Worm (Caenorhabditis elegans) whole organism, late embryonic: Measurements from ENCODE around the gene nhl-2.

Experiments used
- C08G9.2 ChIP-seq: sonication (generic microtip); optimal IDR thresholded peaks from 2 replicates; lab custom pipeline; 2016; ENCODE audit warnings: mild to moderate bottlenecking, missing genetic modification characterization, moderate library complexity, missing compliant biosample characterization
- K02D7.2 ChIP-seq: sonication (generic microtip); optimal IDR thresholded peaks from 2 replicates; lab custom pipeline; 2017; ENCODE audit warnings: mild to moderate bottlenecking, missing genetic modification characterization, missing compliant biosample characterization
- K09A11.1 ChIP-seq: sonication (generic microtip); optimal IDR thresholded peaks from 2 replicates; lab custom pipeline; 2017; ENCODE audit warnings: antibody characterized with exemption, mild to moderate bottlenecking, missing genetic modification characterization, missing compliant biosample characterization; ENCODE audit not compliant: insufficient read depth
- T23F11.4 ChIP-seq: fragments of 200-800 bp; sonication (Bioruptor generic); optimal IDR thresholded peaks from 2 replicates; lab custom pipeline; 2018; ENCODE audit warnings: mild to moderate bottlenecking, missing genetic modification characterization, missing compliant biosample characterization
- ama-1 ChIP-seq: fragments of 150-350 bp; optimal IDR thresholded peaks from 2 replicates; lab custom pipeline; 2014
- ceh-14 ChIP-seq: sonication (generic microtip); optimal IDR thresholded peaks from 2 replicates; lab custom pipeline; 2016; ENCODE audit warnings: missing genotype, missing genetic modification characterization, missing compliant biosample characterization
- ceh-19 ChIP-seq: fragments of 200-800 bp; sonication (Bioruptor generic); optimal IDR thresholded peaks from 2 replicates; lab custom pipeline; 2018; ENCODE audit warnings: mild to moderate bottlenecking, missing genetic modification characterization, missing compliant biosample characterization
- ceh-2 ChIP-seq: sonication (generic microtip); optimal IDR thresholded peaks from 2 replicates; lab custom pipeline; 2016; ENCODE audit warnings: missing genotype, missing genetic modification characterization, missing compliant biosample characterization
- ceh-22 ChIP-seq: sonication (generic microtip); optimal IDR thresholded peaks from 2 replicates; lab custom pipeline; 2017; ENCODE audit warnings: missing biosample characterization, missing genetic modification characterization
- ceh-24 ChIP-seq: sonication (generic microtip); optimal IDR thresholded peaks from 2 replicates; lab custom pipeline; 2016; ENCODE audit warnings: mild to moderate bottlenecking, missing genetic modification characterization, missing compliant biosample characterization
- ceh-30 ChIP-seq: fragments of 150-350 bp; optimal IDR thresholded peaks from 2 replicates; lab custom pipeline; 2014; ENCODE audit warnings: missing biosample characterization, missing genetic modification characterization
- ceh-31 ChIP-seq: sonication (generic microtip); optimal IDR thresholded peaks from 2 replicates; lab custom pipeline; 2016; ENCODE audit warnings: missing genetic modification characterization, missing compliant biosample characterization
- ceh-6 ChIP-seq: fragments of 200-800 bp; sonication (Bioruptor generic); optimal IDR thresholded peaks from 2 replicates; lab custom pipeline; 2018; ENCODE audit warnings: mild to moderate bottlenecking, missing genetic modification characterization, missing compliant biosample characterization
- ceh-9 ChIP-seq: sonication (generic microtip); optimal IDR thresholded peaks from 2 replicates; lab custom pipeline; 2016; ENCODE audit warnings: mild to moderate bottlenecking, missing genetic modification characterization, inconsistent platforms, missing compliant biosample characterization
- che-1 ChIP-seq: sonication (generic microtip); optimal IDR thresholded peaks from 2 replicates; lab custom pipeline; 2016; ENCODE audit warnings: mild to moderate bottlenecking, missing genetic modification characterization, missing compliant biosample characterization
- dmd-4 ChIP-seq: sonication (generic microtip); optimal IDR thresholded peaks from 2 replicates; lab custom pipeline; 2016; ENCODE audit warnings: borderline replicate concordance, missing genetic modification characterization, missing compliant biosample characterization
- dve-1 ChIP-seq: sonication (generic microtip); optimal IDR thresholded peaks from 2 replicates; lab custom pipeline; 2017; ENCODE audit warnings: antibody characterized with exemption, mild to moderate bottlenecking, missing genetic modification characterization, missing compliant biosample characterization
- fkh-10 ChIP-seq: fragments of 150-350 bp; optimal IDR thresholded peaks from 2 replicates; lab custom pipeline; 2014; ENCODE audit warnings: missing biosample characterization, missing genetic modification reagents, missing genetic modification characterization
- fkh-6 ChIP-seq: sonication (generic microtip); optimal IDR thresholded peaks from 2 replicates; lab custom pipeline; 2016; ENCODE audit warnings: missing genetic modification characterization, missing compliant biosample characterization
- gmeb-2 ChIP-seq: sonication (generic microtip); optimal IDR thresholded peaks from 2 replicates; lab custom pipeline; 2016; ENCODE audit warnings: missing genetic modification characterization, inconsistent platforms, missing compliant biosample characterization
- hlh-13 ChIP-seq: fragments of 200-800 bp; sonication (Bioruptor generic); optimal IDR thresholded peaks from 2 replicates; lab custom pipeline; 2018; ENCODE audit warnings: mild to moderate bottlenecking, missing genetic modification characterization, missing compliant biosample characterization
- hlh-30 ChIP-seq: sonication (generic microtip); optimal IDR thresholded peaks from 2 replicates; lab custom pipeline; 2017; ENCODE audit warnings: antibody characterized with exemption, missing genetic modification characterization, missing compliant biosample characterization; ENCODE audit not compliant: insufficient read depth
- hlh-6 ChIP-seq: sonication (generic microtip); optimal IDR thresholded peaks from 2 replicates; lab custom pipeline; 2016; ENCODE audit warnings: missing genotype, missing genetic modification characterization, missing compliant biosample characterization
- hlh-8 ChIP-seq: sonication (generic microtip); optimal IDR thresholded peaks from 2 replicates; lab custom pipeline; 2016; ENCODE audit warnings: missing genotype, missing genetic modification characterization, missing compliant biosample characterization
- lim-6 ChIP-seq: sonication (generic microtip); optimal IDR thresholded peaks from 2 replicates; lab custom pipeline; 2016; ENCODE audit warnings: missing genetic modification characterization, missing compliant biosample characterization
- mec-3 ChIP-seq: sonication (generic microtip); optimal IDR thresholded peaks from 2 replicates; lab custom pipeline; 2016; ENCODE audit warnings: borderline replicate concordance, missing genetic modification characterization, missing compliant biosample characterization
- nfya-1 ChIP-seq: sonication (generic microtip); optimal IDR thresholded peaks from 2 replicates; lab custom pipeline; 2017; ENCODE audit warnings: missing genetic modification characterization, mild to moderate bottlenecking, missing compliant biosample characterization, antibody characterized with exemption, moderate library complexity
- nhr-11 ChIP-seq: fragments of 150-350 bp; optimal IDR thresholded peaks from 2 replicates; lab custom pipeline; 2014; ENCODE audit warnings: missing biosample characterization, missing genetic modification characterization
- pat-9 ChIP-seq: fragments of 200-800 bp; sonication (Bioruptor generic); optimal IDR thresholded peaks from 2 replicates; lab custom pipeline; 2018; ENCODE audit warnings: mild to moderate bottlenecking, missing genetic modification characterization, moderate library complexity, missing compliant biosample characterization
- pax-1 ChIP-seq: fragments of 150-350 bp; optimal IDR thresholded peaks from 2 replicates; lab custom pipeline; 2014; ENCODE audit warnings: missing biosample characterization, missing genetic modification characterization
- pha-2 ChIP-seq: sonication (generic microtip); optimal IDR thresholded peaks from 2 replicates; lab custom pipeline; 2017; ENCODE audit warnings: mild to moderate bottlenecking, missing genetic modification characterization, missing compliant biosample characterization
- pqm-1 ChIP-seq: sonication (generic microtip); optimal IDR thresholded peaks from 2 replicates; lab custom pipeline; 2016; ENCODE audit warnings: missing genetic modification characterization, missing compliant biosample characterization
- ref-2 ChIP-seq: sonication (generic microtip); optimal IDR thresholded peaks from 2 replicates; lab custom pipeline; 2016; ENCODE audit warnings: missing genetic modification characterization, missing compliant biosample characterization
- sdc-2 ChIP-seq: sonication (generic microtip); optimal IDR thresholded peaks from 2 replicates; lab custom pipeline; 2016; ENCODE audit warnings: missing genotype, missing genetic modification characterization, missing compliant biosample characterization
- syd-9 ChIP-seq: sonication (generic microtip); optimal IDR thresholded peaks from 2 replicates; lab custom pipeline; 2016; ENCODE audit warnings: mild to moderate bottlenecking, missing genetic modification characterization, moderate library complexity, missing compliant biosample characterization
- tbx-2 ChIP-seq: sonication (generic microtip); optimal IDR thresholded peaks from 2 replicates; lab custom pipeline; 2016; ENCODE audit warnings: missing genetic modification characterization, missing compliant biosample characterization
- ttx-3 ChIP-seq: sonication (generic microtip); optimal IDR thresholded peaks from 2 replicates; lab custom pipeline; 2016; ENCODE audit warnings: missing genetic modification reagents, missing genetic modification characterization, missing compliant biosample characterization
- unc-55 ChIP-seq: sonication (generic microtip); optimal IDR thresholded peaks from 2 replicates; lab custom pipeline; 2017; ENCODE audit warnings: missing biosample characterization, missing genetic modification reagents, missing genetic modification characterization
- unc-86 ChIP-seq: sonication (generic microtip); optimal IDR thresholded peaks from 2 replicates; lab custom pipeline; 2016; ENCODE audit warnings: missing genetic modification characterization, missing compliant biosample characterization
- ztf-16 ChIP-seq: sonication (generic microtip); optimal IDR thresholded peaks from 2 replicates; lab custom pipeline; 2017; ENCODE audit warnings: missing genetic modification characterization, missing compliant biosample characterization

nhl-2 gene

DNA sequence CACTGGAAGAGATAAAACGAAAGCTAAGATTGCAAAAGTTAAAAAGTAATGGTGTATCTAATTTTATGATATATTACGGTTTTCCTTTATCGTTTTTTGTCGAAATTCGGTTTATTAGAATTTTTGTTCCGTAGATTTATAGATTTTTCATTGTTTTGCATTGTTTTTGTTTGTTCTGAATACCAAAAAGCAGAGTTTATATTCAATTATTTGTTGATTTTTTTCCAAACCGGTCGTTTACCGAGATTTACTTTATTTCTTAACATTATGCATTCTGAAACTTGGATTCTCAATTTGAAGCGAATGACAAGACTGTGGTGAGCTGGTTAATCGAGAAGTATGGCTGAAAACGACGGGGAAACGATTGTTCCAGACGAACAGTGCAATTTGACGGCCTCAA is 38.1 kb upstream of the nhl-2 start, which contains the start of gene fsn-1:
Gene fsn-1, plus strand, starts transcription at position 301 of the 400 bp plus-strand sequence.
- no peak for TF ChIP-seq mec-3 (tag; lab: Kevin White, UChicago)
- TF ChIP-seq nhr-11 (tag; lab: Kevin White, UChicago), result no peak
- no peak for TF ChIP-seq hlh-30
- TF ChIP-seq fkh-10 (GFP tag; lab: Kevin White, UChicago), result no peak
- no peak for TF ChIP-seq unc-86 (tag; lab: Kevin White, UChicago)
- TF ChIP-seq dmd-4 (tag; lab: Kevin White, UChicago), result no peak
- TF ChIP-seq ceh-9 (tag; lab: Kevin White, UChicago), result no peak

DNA sequence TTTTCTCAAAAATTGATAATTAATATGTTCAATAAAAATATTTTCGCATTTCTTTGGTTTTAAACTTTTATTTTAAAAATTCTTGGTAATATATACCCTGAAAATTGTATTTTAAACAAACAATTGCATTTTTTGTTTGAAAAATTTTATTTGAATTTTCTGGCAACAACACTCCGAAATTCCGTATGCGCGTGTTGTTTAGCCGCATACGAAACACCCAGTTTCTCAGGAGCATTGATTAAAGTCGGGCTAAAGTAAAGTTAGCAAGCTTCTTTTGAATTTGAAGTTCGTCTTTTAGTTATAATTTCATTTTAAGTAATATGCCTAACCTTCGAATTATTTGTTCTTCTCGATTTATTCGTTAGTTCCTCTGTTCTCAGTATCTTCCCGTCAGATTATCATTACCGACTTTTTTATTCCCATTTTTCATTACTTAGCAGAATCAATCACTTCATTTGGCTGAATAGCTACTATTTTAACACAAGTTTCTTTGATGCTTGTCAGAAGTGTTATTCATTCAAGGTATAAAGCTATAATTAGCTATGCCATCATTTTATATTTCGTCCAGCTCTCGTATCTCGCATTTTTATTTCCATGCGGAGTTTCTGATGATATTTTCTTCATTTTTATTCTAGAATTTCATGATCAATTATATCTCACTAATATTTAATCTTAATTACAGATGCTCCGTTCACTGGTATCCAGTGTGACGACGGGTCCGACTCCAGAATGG is 36.2 kb upstream of the nhl-2 start, which contains the start of gene mrps-18C:
Gene mrps-18C, plus strand, starts transcription at position 683 of the 733 bp plus-strand sequence.
- TF ChIP-seq dve-1 (tag; lab: Kevin White, UChicago) (no peak), T23F11.4 (no peak), ttx-3 (no peak), ceh-2 (tag; lab: Kevin White, UChicago) (no peak), che-1 (tag; lab: Kevin White, UChicago) (no peak), nhr-11 (tag; lab: Kevin White, UChicago) (no peak), nfya-1 (tag; lab: Kevin White, UChicago) (no peak), ama-1 (lab: Kevin White, UChicago) (no peak), fkh-6 (tag; lab: Kevin White, UChicago) (no peak), ref-2 (tag; lab: Kevin White, UChicago) (no peak), lim-6 (tag; lab: Kevin White, UChicago) (no peak), sdc-2 (tag; lab: Kevin White, UChicago) (no peak), gmeb-2 (tag; lab: Kevin White, UChicago) (no peak), ceh-14 (tag; lab: Kevin White, UChicago) (no peak)

DNA sequence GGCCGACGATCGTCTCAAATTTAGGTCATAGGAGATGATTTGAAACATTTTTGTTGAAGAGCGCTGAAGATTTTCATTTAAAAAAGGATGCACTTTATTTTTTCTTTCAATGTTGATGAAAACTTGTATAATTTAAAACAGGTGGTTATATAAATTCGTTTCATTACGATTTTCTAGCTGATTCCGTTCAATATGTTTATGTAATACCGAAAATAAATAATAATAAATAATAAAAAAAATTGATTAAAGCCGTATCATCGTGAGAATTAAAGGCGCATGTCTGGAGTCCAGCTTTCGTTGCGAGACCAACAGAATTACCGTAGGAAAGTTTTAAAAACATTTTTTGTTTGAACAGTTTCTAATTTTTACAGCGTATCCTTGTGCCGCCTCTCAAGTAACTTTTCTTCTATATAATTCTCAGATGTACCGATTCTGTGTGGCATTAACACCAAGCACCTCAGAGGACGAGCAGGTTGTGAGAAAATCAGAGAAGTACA is 33.4 kb upstream of the nhl-2 start, which contains the start of the genes C26E6.12 and eri-9:
Gene C26E6.12, minus strand, starts transcription at position 51 of the 497 bp plus-strand sequence.
Gene eri-9, plus strand, starts transcription at position 248 of the 497 bp plus-strand sequence.
- TF ChIP-seq ceh-9 (tag; lab: Kevin White, UChicago) (no peak), ztf-16 (tag; lab: Kevin White, UChicago) (no peak), pha-2 (tag; lab: Kevin White, UChicago) (no peak), hlh-13 (GFP tag; lab: Kevin White, UChicago) (no peak)

DNA sequence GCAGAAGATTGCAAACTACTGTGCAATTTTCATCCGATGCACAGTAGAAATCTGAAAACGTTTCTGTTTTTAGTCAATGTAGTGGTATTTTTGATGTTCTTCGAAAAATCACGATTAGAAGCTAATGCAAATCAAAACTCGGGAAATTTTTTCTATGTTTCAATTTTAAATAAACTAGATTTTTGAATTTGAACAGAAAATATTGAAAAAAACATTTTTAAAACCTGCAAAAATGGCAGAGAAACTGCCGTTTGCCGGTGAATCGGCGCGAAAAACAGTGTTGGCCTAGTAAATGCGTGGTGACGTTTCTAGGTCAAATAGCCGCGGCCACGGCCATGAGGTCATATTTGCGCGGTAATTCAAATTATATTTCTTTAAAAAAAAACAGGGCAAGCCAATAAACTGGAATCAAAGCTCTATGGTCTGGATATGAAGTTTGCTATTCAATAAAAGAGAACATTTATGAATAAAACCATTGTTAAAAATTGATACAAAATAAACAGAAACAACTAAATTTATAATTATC is 31.3 kb upstream of the nhl-2 start, which contains the start of gene set-2:
Gene set-2, minus strand, starts transcription at position 51 of the 526 bp plus-strand sequence.
- TF ChIP-seq ttx-3 (peak; percentile 35), ama-1 (lab: Kevin White, UChicago) (no peak), dve-1 (tag; lab: Kevin White, UChicago) (no peak), ceh-24 (tag; lab: Kevin White, UChicago) (no peak), pat-9 (tag; lab: Kevin White, UChicago) (no peak), K09A11.1 (tag; lab: Kevin White, UChicago) (no peak), lim-6 (tag; lab: Kevin White, UChicago) (peak; percentile 65), tbx-2 (tag; lab: Kevin White, UChicago) (peak; percentile 93), ceh-2 (tag; lab: Kevin White, UChicago) (peak; percentile 92), syd-9 (tag; lab: Kevin White, UChicago) (no peak), unc-55 (GFP tag; lab: Kevin White, UChicago) (no peak), hlh-13 (GFP tag; lab: Kevin White, UChicago) (no peak), unc-86 (tag; lab: Kevin White, UChicago) (no peak), hlh-30 (no peak), ceh-22 (tag; lab: Kevin White, UChicago) (no peak), ceh-19 (GFP tag; lab: Kevin White, UChicago) (no peak), hlh-6 (tag; lab: Kevin White, UChicago) (no peak), C08G9.2 (peak; percentile 91), ceh-31 (peak; percentile 93), ref-2 (tag; lab: Kevin White, UChicago) (peak; percentile 71), K02D7.2 (tag; lab: Kevin White, UChicago) (no peak), T23F11.4 (no peak), ceh-30 (tag; lab: Kevin White, UChicago) (no peak), pqm-1 (tag; lab: Kevin White, UChicago) (no peak), che-1 (tag; lab: Kevin White, UChicago) (no peak), ceh-6 (GFP tag; lab: Kevin White, UChicago) (no peak), nfya-1 (tag; lab: Kevin White, UChicago) (peak; percentile 32), hlh-8 (tag; lab: Kevin White, UChicago) (peak; percentile 60), dmd-4 (tag; lab: Kevin White, UChicago) (no peak), ztf-16 (tag; lab: Kevin White, UChicago) (no peak), ceh-9 (tag; lab: Kevin White, UChicago) (no peak), pax-1 (tag; lab: Kevin White, UChicago) (no peak)
